Fruit fly (Drosophila melanogaster): ENCODE measurements around the gene mrt.

The mrt gene

DNA sequence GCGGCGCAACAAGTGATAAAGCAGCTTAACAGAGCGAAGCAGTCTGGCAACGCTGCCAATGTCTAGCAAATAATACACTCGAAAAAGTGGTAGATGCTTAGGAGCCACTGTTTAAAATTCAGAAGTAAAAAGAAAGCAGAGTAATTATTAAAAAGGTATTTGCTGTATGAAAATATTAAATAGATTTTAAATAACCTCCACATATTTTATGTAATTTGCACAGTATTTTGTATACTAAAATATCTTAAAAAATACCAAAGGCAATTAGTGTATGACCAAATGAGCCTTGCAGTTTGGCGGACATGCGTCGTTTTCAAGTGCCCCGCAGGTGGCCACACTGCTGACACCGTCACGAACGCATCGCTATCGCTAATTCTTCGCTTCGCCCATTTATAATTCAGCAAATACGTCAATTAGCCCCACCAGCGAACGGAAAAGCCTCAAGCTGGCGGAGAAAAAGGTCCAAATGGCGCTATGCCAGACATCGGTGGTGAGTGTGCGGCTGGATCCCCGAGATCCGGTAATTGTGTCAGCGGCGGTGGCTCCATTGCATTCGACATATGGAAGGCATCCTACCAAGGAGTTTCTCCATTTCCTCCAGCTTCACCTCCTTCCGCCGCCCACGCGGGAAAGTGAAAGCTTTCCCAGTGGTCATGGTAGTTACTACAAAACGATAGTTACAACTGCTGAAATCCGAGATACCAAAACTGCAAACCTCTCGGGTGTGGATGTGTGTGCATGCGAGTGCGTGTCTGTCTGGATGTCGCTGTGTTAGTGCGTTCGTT, 29.1 kb downstream of the mrt start, which contains the start of gene pll (continued):
- TF ChIP-seq CG3847 (GFP tag; IDR thresholded peaks at IDR 0.05) (peak; percentile 89), CG16813 (GFP tag; IDR thresholded peaks at IDR 0.05; ENCODE audit: partially characterized antibody) (peak; percentile 29; the same call in 1 of the 3 replicates), Aef1 (GFP tag; IDR thresholded peaks at IDR 0.05) (peak; percentile 89), Opbp (GFP tag; IDR thresholded peaks at IDR 0.05; ENCODE audit: partially characterized antibody) (peak; percentile 42; the same call in 2 of the 3 replicates), cwo (GFP tag; optimal IDR thresholded peaks at IDR 0.05) (peak; percentile 65), repo (GFP tag; optimal IDR thresholded peaks at IDR 0.05) (peak; percentile 29), cato (GFP tag; optimal IDR thresholded peaks at IDR 0.05; ENCODE audit: borderline replicate concordance) (no peak), corto (GFP tag; optimal IDR thresholded peaks at IDR 0.05) (no peak), aop (GFP tag; IDR thresholded peaks at IDR 0.05) (no peak), D19A (tag; optimal IDR thresholded peaks at IDR 0.05) (no peak), Vsx1 (GFP tag; optimal IDR thresholded peaks at IDR 0.05) (no peak), CG18764 (GFP tag; optimal IDR thresholded peaks at IDR 0.05) (peak; percentile 66), CG9797 (GFP tag; optimal IDR thresholded peaks at IDR 0.05) (peak; percentile 96), Hsf (GFP tag; optimal IDR thresholded peaks at IDR 0.05) (peak; percentile 84), CG8359 (GFP tag; optimal IDR thresholded peaks at IDR 0.05; ENCODE audit: borderline replicate concordance) (no peak), Pdp1 (GFP tag; optimal IDR thresholded peaks at IDR 0.05) (peak; percentile 67 to 92), CG14050 (GFP tag; IDR thresholded peaks at IDR 0.05) (peak; percentile 68), CG5180 (GFP tag; optimal IDR thresholded peaks at IDR 0.05) (no peak), Deaf1 (tag; optimal IDR thresholded peaks at IDR 0.05) (peak; percentile 58), CG3407 (GFP tag; optimal IDR thresholded peaks at IDR 0.05) (peak; percentile 11), gro (GFP tag; optimal IDR thresholded peaks at IDR 0.05) (peak; percentile 58), PHDP (tag; optimal IDR thresholded peaks at IDR 0.05) (peak; percentile 82), MBD-R2 (GFP tag; IDR thresholded peaks at IDR 0.05) (peak; percentile 89), CG17359 (tag; optimal IDR thresholded peaks at IDR 0.05) (peak; percentile 86), Lim3 (GFP tag; IDR thresholded peaks at IDR 0.05) (0 out of 2 replicates have a peak, but pooled peaks have one; percentile 7), H2.0 (GFP tag; IDR thresholded peaks at IDR 0.05) (peak; percentile 84), bigmax (GFP tag; optimal IDR thresholded peaks at IDR 0.05) (no peak), sima (GFP tag; optimal IDR thresholded peaks at IDR 0.05) (no peak), Camta (GFP tag; optimal IDR thresholded peaks at IDR 0.05) (peak; percentile 71), CG6689 (GFP tag; IDR thresholded peaks at IDR 0.05) (peak; percentile 88), CG18011 (GFP tag; optimal IDR thresholded peaks at IDR 0.05) (peak; percentile 48), Xbp1 (GFP tag; optimal IDR thresholded peaks at IDR 0.05) (peak; percentile 87), pb (GFP tag; optimal IDR thresholded peaks at IDR 0.05) (no peak), CG8765 (GFP tag; IDR thresholded peaks at IDR 0.05) (peak; percentile 61; the same call in 1 of the 2 replicates), sens (GFP tag) (peak; percentile 94), CTCF (GFP tag; optimal IDR thresholded peaks at IDR 0.05) (no peak), tna (GFP tag; IDR thresholded peaks at IDR 0.05; ENCODE audit: partially characterized antibody) (no peak), CG15269 (tag; optimal IDR thresholded peaks at IDR 0.05) (peak; percentile 87), CG14667 (GFP tag; IDR thresholded peaks at IDR 0.05) (peak; percentile 90), CG4854 (GFP tag; optimal IDR thresholded peaks at IDR 0.05) (peak; percentile 53), CG10431 (GFP tag; optimal IDR thresholded peaks at IDR 0.05) (no peak), z (GFP tag; IDR thresholded peaks at IDR 0.05) (no peak), bab2 (GFP tag; optimal IDR thresholded peaks at IDR 0.05) (peak; percentile 81), CG11085 (GFP tag; IDR thresholded peaks at IDR 0.05) (peak; percentile 77; the same call in 1 of the 2 replicates), CG15479 (GFP tag; optimal IDR thresholded peaks at IDR 0.05) (peak; percentile 0), Asciz (GFP tag; optimal IDR thresholded peaks at IDR 0.05) (peak; percentile 50), CG16815 (GFP tag; optimal IDR thresholded peaks at IDR 0.05) (peak; percentile 64), h (optimal IDR thresholded peaks at IDR 0.05) (no peak), Hr51 (GFP tag; optimal IDR thresholded peaks at IDR 0.05) (peak; percentile 70 to 77)
